Worm (Caenorhabditis elegans): ENCODE results near the gene sdz-19.

DNA sequence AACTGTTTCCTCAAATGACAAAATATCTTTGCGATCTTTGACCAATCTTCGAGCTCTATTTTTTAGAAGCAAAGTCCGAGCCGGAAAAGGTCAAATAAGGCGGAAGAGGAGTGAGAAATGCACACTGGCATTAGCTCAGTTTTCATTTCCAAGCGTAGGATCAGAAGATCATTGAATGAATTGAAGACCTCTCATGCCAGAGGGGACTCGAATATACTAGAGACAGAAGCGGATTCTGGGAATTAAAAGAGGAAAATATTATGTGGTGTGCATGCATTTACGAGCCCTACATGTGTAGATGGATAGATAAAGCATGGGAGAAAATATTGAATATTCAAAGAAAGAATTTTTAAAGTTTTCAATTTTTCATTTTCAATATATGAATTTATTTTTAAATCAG, 10.3 kb upstream of the sdz-19 start:
- TF ChIP-seq ztf-11 (tag; optimal IDR thresholded peaks at IDR 0.05) (no peak), mdl-1 (tag; optimal IDR thresholded peaks at IDR 0.05) (no peak), R02D3.7 (tag; optimal IDR thresholded peaks at IDR 0.05) (no peak), unc-39 (tag; optimal IDR thresholded peaks at IDR 0.05) (no peak), ZK546.5 (tag; optimal IDR thresholded peaks at IDR 0.05) (no peak), skn-1 (tag; optimal IDR thresholded peaks at IDR 0.05) (no peak), jun-1 (tag; optimal IDR thresholded peaks at IDR 0.05) (no peak), nhr-25 (tag; optimal IDR thresholded peaks at IDR 0.05) (no peak), elt-2 (tag; optimal IDR thresholded peaks at IDR 0.05) (no peak), elt-3 (tag; optimal IDR thresholded peaks at IDR 0.05) (no peak), nhr-67 (tag; optimal IDR thresholded peaks at IDR 0.05) (no peak)

Data from whole organism, L3 larva.